Fruit fly (Drosophila melanogaster): ENCODE measurements around the gene CG14739.

The CG14739 gene

dm6 chr3R:12010202-12010824, 38.7 kb downstream of the CG14739 start, which contains the start of the genes KLHL18 and GCC185 (continued):
- TF ChIP-seq CG14860 (GFP tag; IDR thresholded peaks at IDR 0.05; ENCODE audit: partially characterized antibody): peak; percentile 84
- TF ChIP-seq CG32532 (GFP tag; IDR thresholded peaks at IDR 0.05): peak; percentile 71
- peak; percentile 62 for TF ChIP-seq YL-1 (GFP tag; optimal IDR thresholded peaks at IDR 0.05)
- TF ChIP-seq pfk (GFP tag; optimal IDR thresholded peaks at IDR 0.05): no peak
- TF ChIP-seq yki (optimal IDR thresholded peaks at IDR 0.05): no peak
- peak; percentile 49 for TF ChIP-seq CG10462 (GFP tag; optimal IDR thresholded peaks at IDR 0.05)
- TF ChIP-seq CG17186 (GFP tag; optimal IDR thresholded peaks at IDR 0.05): no peak
- TF ChIP-seq CG14667 (GFP tag; IDR thresholded peaks at IDR 0.05): peak; percentile 56; the same call in 1 of the 2 replicates
- peak; percentile 62; the same call in 1 of the 3 replicates for TF ChIP-seq CG34224 (GFP tag; IDR thresholded peaks at IDR 0.05; ENCODE audit: partially characterized antibody)
- TF ChIP-seq Blimp-1 (GFP tag; optimal IDR thresholded peaks at IDR 0.05): peak; percentile 55
- TF ChIP-seq da (GFP tag; optimal IDR thresholded peaks at IDR 0.05): no peak
- TF ChIP-seq tx (GFP tag; optimal IDR thresholded peaks at IDR 0.05): peak; percentile 39
- peak; percentile 85 for TF ChIP-seq CG2712 (tag; optimal IDR thresholded peaks at IDR 0.05)
- no peak for TF ChIP-seq gsb-n (tag; optimal IDR thresholded peaks at IDR 0.05)
- no peak for TF ChIP-seq prd (optimal IDR thresholded peaks at IDR 0.05)
- peak; percentile 89 for TF ChIP-seq prd (GFP tag; IDR thresholded peaks at IDR 0.05)
- no peak for TF ChIP-seq onecut (GFP tag; IDR thresholded peaks at IDR 0.05)
- TF ChIP-seq CG10366 (GFP tag; IDR thresholded peaks at IDR 0.05): peak; percentile 52; the same call in 1 of the 2 replicates
- no peak for TF ChIP-seq p53 (GFP tag; optimal IDR thresholded peaks at IDR 0.05)
- peak; percentile 32 for TF ChIP-seq grn (GFP tag; optimal IDR thresholded peaks at IDR 0.05)
- TF ChIP-seq CG12219 (GFP tag; optimal IDR thresholded peaks at IDR 0.05): no peak
- peak; percentile 69 for TF ChIP-seq tgo (GFP tag; IDR thresholded peaks at IDR 0.05)
- peak; percentile 79 for TF ChIP-seq CG32772 (GFP tag; IDR thresholded peaks at IDR 0.05)
- no peak for TF ChIP-seq sug (tag; optimal IDR thresholded peaks at IDR 0.05)
- TF ChIP-seq scrt (GFP tag; optimal IDR thresholded peaks at IDR 0.05): peak; percentile 52
- peak; percentile 65 for TF ChIP-seq hkb (optimal IDR thresholded peaks at IDR 0.05)
- 0 out of 2 replicates have a peak, but pooled peaks have one; percentile 41 for TF ChIP-seq hkb (GFP tag; IDR thresholded peaks at IDR 0.05)
- TF ChIP-seq CG14050 (GFP tag; IDR thresholded peaks at IDR 0.05): no peak
- peak; percentile 56 for TF ChIP-seq stwl (tag; optimal IDR thresholded peaks at IDR 0.05)
- TF ChIP-seq CG18599 (GFP tag; optimal IDR thresholded peaks at IDR 0.05): no peak
- TF ChIP-seq Nf-YA (GFP tag; IDR thresholded peaks at IDR 0.05): no peak
- TF ChIP-seq CG34376 (GFP tag; optimal IDR thresholded peaks at IDR 0.05): no peak
- peak; percentile 86 for TF ChIP-seq lmd (GFP tag; IDR thresholded peaks at IDR 0.05)
- no peak for TF ChIP-seq tio (GFP tag; optimal IDR thresholded peaks at IDR 0.05)
- TF ChIP-seq Hey (tag; optimal IDR thresholded peaks at IDR 0.05): no peak
- peak; percentile 62 for TF ChIP-seq NfI (GFP tag; optimal IDR thresholded peaks at IDR 0.05)
- TF ChIP-seq CG8765 (GFP tag; IDR thresholded peaks at IDR 0.05): peak; percentile 58; the same call in 1 of the 2 replicates
- TF ChIP-seq schlank (tag; optimal IDR thresholded peaks at IDR 0.05): peak; percentile 11
- no peak for TF ChIP-seq Optix (GFP tag; IDR thresholded peaks at IDR 0.05)
- TF ChIP-seq Hmr (GFP tag; optimal IDR thresholded peaks at IDR 0.05): peak; percentile 62
- peak; percentile 76; the same call in 1 of the 2 replicates for TF ChIP-seq klu (GFP tag; IDR thresholded peaks at IDR 0.05)
- peak; percentile 44 for TF ChIP-seq CG7786 (GFP tag; optimal IDR thresholded peaks at IDR 0.05)
- no peak for TF ChIP-seq Ravus (GFP tag; IDR thresholded peaks at IDR 0.05)
- no peak for TF ChIP-seq cg (GFP tag; optimal IDR thresholded peaks at IDR 0.05)
- TF ChIP-seq crp (GFP tag; optimal IDR thresholded peaks at IDR 0.05): peak; percentile 97 to 98
- no peak for TF ChIP-seq CG32767 (GFP tag; IDR thresholded peaks at IDR 0.05)
- TF ChIP-seq dmrt11E (tag; optimal IDR thresholded peaks at IDR 0.05): peak; percentile 81
- TF ChIP-seq CG12236 (GFP tag; optimal IDR thresholded peaks at IDR 0.05): peak; percentile 14
- peak; percentile 82 for TF ChIP-seq MBD-R2 (GFP tag; IDR thresholded peaks at IDR 0.05)
- TF ChIP-seq CkIIα-i1 (GFP tag; IDR thresholded peaks at IDR 0.05): no peak
- no peak for TF ChIP-seq Eip74EF (GFP tag; optimal IDR thresholded peaks at IDR 0.05)
